Fruit fly (Drosophila melanogaster): ENCODE data around the gene CG9886.

Gene CG9886

dm6 chr2L:2397080-2397479 lies 23.6 kb upstream of the CG9886 start:
- TF ChIP-seq insv (optimal IDR thresholded peaks at IDR 0.05), result no peak
- TF ChIP-seq Myc (optimal IDR thresholded peaks at IDR 0.05), result no peak
- TF ChIP-seq Sin3A (optimal IDR thresholded peaks at IDR 0.05), result no peak
- TF ChIP-seq ttk (optimal IDR thresholded peaks at IDR 0.05), result no peak
- no peak for TF ChIP-seq psq (optimal IDR thresholded peaks at IDR 0.05)

- no peak for TF ChIP-seq Myc (optimal IDR thresholded peaks at IDR 0.05)
- TF ChIP-seq ttk (optimal IDR thresholded peaks at IDR 0.05), result no peak
- TF ChIP-seq insv (optimal IDR thresholded peaks at IDR 0.05), result no peak
- no peak for TF ChIP-seq psq (optimal IDR thresholded peaks at IDR 0.05)
- no peak for TF ChIP-seq h (optimal IDR thresholded peaks at IDR 0.05)
- TF ChIP-seq Sin3A (optimal IDR thresholded peaks at IDR 0.05), result no peak
Measured at dm6 chr2L:2398459-2398858, 22.2 kb upstream of the CG9886 start.

- TF ChIP-seq psq (optimal IDR thresholded peaks at IDR 0.05), result no peak
- no peak for TF ChIP-seq Sin3A (optimal IDR thresholded peaks at IDR 0.05)
- TF ChIP-seq h (optimal IDR thresholded peaks at IDR 0.05), result no peak
- no peak for TF ChIP-seq Myc (optimal IDR thresholded peaks at IDR 0.05)
- TF ChIP-seq insv (optimal IDR thresholded peaks at IDR 0.05), result no peak
- TF ChIP-seq ttk (optimal IDR thresholded peaks at IDR 0.05), result no peak
Measured at dm6 chr2L:2399897-2400296, 20.7 kb upstream of the CG9886 start, which contains the start of gene VGlut. Gene VGlut, plus strand, starts transcription at chr2L:2400295.

dm6 chr2L:2402194-2402593 lies 18.4 kb upstream of the CG9886 start:
- TF ChIP-seq psq (optimal IDR thresholded peaks at IDR 0.05) (no peak), h (optimal IDR thresholded peaks at IDR 0.05) (no peak), Myc (optimal IDR thresholded peaks at IDR 0.05) (no peak), insv (optimal IDR thresholded peaks at IDR 0.05) (no peak), Sin3A (optimal IDR thresholded peaks at IDR 0.05) (no peak), ttk (optimal IDR thresholded peaks at IDR 0.05) (no peak)

DNA sequence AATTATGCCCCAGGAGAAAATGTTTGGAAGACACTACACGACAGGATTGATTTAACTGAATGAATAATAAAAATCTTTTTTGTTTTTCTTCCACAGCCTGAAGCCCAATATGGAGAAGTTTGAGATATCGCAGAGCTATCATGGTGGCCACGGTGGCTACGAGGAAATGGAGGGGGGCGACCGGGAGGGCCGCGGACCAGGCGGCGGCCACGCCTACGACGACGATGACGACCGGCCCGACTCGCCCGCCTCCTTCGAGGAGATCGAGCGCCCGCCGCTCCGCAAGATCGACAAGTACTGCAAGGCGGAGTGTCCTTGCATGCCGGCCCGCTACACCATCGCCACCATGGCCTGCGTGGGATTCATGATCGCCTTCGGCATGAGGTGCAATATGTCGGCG lies 16.0 kb upstream of the CG9886 start:
- no peak for TF ChIP-seq psq (optimal IDR thresholded peaks at IDR 0.05)
- TF ChIP-seq Sin3A (optimal IDR thresholded peaks at IDR 0.05), result no peak
- no peak for TF ChIP-seq h (optimal IDR thresholded peaks at IDR 0.05)
- TF ChIP-seq Myc (optimal IDR thresholded peaks at IDR 0.05), result no peak
- no peak for TF ChIP-seq insv (optimal IDR thresholded peaks at IDR 0.05)
- no peak for TF ChIP-seq ttk (optimal IDR thresholded peaks at IDR 0.05)

dm6 chr2L:2413093-2413492 lies 7.5 kb upstream of the CG9886 start:
- no peak for TF ChIP-seq ttk (optimal IDR thresholded peaks at IDR 0.05)
- TF ChIP-seq Myc (optimal IDR thresholded peaks at IDR 0.05), result no peak

DNA sequence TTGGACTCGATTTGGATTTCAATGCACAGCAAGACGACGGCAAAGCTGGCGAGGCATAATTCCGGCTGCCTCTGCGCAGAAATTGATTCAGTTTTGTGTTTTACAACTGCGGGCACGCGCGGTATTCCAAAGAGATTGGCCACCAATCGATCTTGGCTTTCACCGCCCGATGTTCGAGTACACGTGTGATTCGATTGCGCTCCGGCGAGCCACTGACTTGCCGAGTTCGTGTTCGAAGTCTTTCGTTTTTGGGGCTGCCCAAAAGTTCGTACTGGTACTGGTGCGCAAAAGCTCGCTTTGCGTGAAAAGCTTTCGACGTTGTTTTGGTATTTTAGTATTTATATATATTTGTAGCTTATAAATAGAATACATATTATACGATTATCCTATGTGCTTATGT lies 5.5 kb upstream of the CG9886 start, which contains the start of gene CG18641:
Gene CG18641, minus strand, starts transcription at position 214 of the 400 bp plus-strand sequence.
- TF ChIP-seq Myc (optimal IDR thresholded peaks at IDR 0.05) (no peak), insv (optimal IDR thresholded peaks at IDR 0.05) (no peak), ttk (optimal IDR thresholded peaks at IDR 0.05) (no peak), Sin3A (optimal IDR thresholded peaks at IDR 0.05) (no peak), h (optimal IDR thresholded peaks at IDR 0.05) (no peak), psq (optimal IDR thresholded peaks at IDR 0.05) (no peak)

DNA sequence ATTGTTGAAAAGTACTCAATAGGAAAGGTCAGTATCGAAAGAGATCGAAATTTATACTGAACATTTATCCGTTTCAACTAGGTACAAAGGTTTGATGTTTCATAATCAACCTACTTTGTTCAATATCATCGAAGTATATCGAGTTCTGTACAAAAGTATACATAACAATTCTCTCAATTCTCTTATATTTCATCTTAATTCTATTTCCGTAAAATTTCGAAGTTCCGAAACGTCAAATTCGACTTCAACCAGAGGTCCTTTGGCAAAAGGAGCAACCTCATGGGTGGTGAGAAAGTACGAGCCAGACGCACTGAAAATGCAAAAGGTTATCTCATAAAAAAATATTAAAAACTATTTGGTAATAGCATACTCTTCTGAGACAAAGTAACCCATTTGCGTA lies 4.0 kb upstream of the CG9886 start, which contains the start of gene CG31948:
Gene CG31948, minus strand, starts transcription at position 101 of the 400 bp plus-strand sequence.
- TF ChIP-seq h (optimal IDR thresholded peaks at IDR 0.05) (no peak), Myc (optimal IDR thresholded peaks at IDR 0.05) (no peak), insv (optimal IDR thresholded peaks at IDR 0.05) (no peak), psq (optimal IDR thresholded peaks at IDR 0.05) (no peak), Sin3A (optimal IDR thresholded peaks at IDR 0.05) (no peak), ttk (optimal IDR thresholded peaks at IDR 0.05) (no peak)

dm6 chr2L:2417865-2418264 lies 2.8 kb upstream of the CG9886 start, which contains the start of gene CG34448:
Gene CG34448, minus strand, starts transcription at chr2L:2417965.
- TF ChIP-seq h (optimal IDR thresholded peaks at IDR 0.05) (no peak), Myc (optimal IDR thresholded peaks at IDR 0.05) (no peak), psq (optimal IDR thresholded peaks at IDR 0.05) (no peak), Sin3A (optimal IDR thresholded peaks at IDR 0.05) (no peak), insv (optimal IDR thresholded peaks at IDR 0.05) (no peak), ttk (optimal IDR thresholded peaks at IDR 0.05) (no peak)

DNA sequence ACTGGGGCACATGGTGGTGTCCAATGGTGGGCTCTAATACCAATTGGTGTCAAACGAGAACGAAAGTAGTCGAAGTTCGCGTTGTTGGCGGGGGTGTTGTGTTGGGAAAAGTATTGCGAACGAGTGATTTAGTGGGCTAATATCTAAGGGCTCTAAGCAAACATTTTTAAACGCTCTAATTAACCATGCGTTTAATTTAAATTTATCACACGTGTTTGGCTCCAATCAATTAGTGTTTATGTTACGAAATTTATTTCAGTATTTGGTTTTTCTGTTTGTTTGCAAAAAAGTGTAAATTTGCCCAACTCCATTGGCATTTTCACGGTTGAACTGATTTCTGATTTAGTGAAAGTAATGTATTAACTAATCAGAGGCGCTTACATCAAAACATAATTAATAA lies 717 bp upstream of the CG9886 start, which contains the start of gene CG34447:
Gene CG34447, minus strand, starts transcription at position 101 of the 400 bp plus-strand sequence.
- no peak for TF ChIP-seq Myc (optimal IDR thresholded peaks at IDR 0.05)
- no peak for TF ChIP-seq insv (optimal IDR thresholded peaks at IDR 0.05)
- no peak for TF ChIP-seq psq (optimal IDR thresholded peaks at IDR 0.05)
- no peak for TF ChIP-seq Sin3A (optimal IDR thresholded peaks at IDR 0.05)
- no peak for TF ChIP-seq ttk (optimal IDR thresholded peaks at IDR 0.05)
- no peak for TF ChIP-seq h (optimal IDR thresholded peaks at IDR 0.05)

DNA sequence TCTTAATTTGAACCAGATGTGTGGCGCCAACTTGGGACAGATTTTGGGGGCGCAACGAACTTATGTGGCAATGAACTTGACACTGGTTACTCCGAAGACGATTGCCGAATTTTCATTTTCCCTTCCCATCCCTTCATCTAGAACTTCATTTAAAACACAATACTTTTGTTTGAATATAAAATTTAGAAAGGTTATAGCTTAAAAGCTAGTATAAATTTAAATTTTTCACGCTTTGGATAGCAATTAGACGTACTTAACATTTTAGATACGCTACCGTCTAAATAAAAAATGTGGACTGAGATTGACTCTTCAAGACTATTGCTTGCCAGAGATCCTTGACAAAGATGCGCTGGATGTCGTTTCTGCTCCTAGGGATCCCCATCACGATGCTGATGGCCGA lies 3.9 kb downstream of the CG9886 start, which contains the start of gene CG44139:
Gene CG44139, plus strand, starts transcription at position 301 of the 400 bp plus-strand sequence.
- TF ChIP-seq Sin3A (optimal IDR thresholded peaks at IDR 0.05) (no peak), Myc (optimal IDR thresholded peaks at IDR 0.05) (no peak), insv (optimal IDR thresholded peaks at IDR 0.05) (no peak), psq (optimal IDR thresholded peaks at IDR 0.05) (no peak), ttk (optimal IDR thresholded peaks at IDR 0.05) (no peak), h (optimal IDR thresholded peaks at IDR 0.05) (no peak)

DNA sequence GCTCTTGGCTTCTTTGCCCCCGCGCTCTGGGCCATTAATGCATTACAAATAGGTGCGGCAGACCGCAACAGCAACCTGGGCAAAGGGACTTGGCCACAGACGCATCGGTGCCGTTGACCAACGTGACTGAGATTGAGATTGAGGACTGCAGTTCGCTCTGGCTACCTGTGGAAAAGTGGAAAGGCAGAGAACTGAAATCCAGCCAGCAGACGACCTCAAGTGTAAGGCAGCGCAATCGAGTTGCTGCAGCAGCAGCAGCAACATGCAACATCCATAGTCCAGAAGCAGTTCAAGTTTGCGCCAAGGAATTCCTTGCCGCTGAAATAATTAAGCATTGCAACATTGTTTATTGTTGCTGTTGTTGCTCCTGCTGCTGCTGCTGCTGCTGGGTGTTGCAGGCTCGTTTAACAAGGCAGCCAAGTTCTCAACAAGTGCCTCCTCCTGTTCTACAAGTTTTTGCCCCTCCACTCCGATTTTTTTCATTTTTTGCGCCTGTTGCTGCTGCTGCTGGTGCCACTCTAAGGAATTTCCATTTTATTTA lies 5.1 kb downstream of the CG9886 start:
- TF ChIP-seq ttk (optimal IDR thresholded peaks at IDR 0.05) (no peak), insv (optimal IDR thresholded peaks at IDR 0.05) (no peak), Myc (optimal IDR thresholded peaks at IDR 0.05) (no peak), psq (optimal IDR thresholded peaks at IDR 0.05) (no peak), h (optimal IDR thresholded peaks at IDR 0.05) (no peak), Sin3A (optimal IDR thresholded peaks at IDR 0.05) (no peak)
